Fruit fly (Drosophila melanogaster): Measurements from ENCODE around the gene nyo.

The nyo gene

DNA sequence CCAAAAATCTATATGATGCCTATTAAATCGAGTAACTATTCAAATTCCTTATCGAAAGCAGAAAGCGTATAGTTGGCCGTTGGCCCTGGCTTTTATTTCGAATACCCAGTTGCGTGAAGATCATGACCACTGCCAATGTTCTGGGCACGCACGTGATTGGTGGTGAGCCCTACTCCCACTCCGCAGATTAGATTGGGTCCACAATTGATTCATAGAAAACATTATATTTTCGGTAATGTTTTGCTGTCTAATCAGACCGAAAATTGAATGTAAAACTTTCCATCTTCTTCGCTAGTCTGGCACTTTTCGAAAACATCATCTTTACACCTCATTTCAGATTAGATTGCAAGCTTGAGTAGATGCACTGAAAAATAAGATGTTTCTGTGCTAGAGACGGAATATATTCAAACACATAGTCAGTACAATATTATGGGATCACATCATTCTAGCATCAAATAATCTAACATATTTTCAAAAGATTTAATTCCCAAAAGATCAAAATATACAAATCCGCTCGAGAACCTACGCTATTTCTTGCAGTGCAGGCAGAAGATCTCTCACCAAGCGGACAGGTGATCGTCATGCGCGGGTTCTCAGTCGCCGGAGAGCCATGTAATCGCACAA, 49.5 kb downstream of the nyo start, which contains the start of gene CG1774 (continued):
- TF ChIP-seq CoRest (tag; optimal IDR thresholded peaks at IDR 0.05) (peak; percentile 79), inv (GFP tag; IDR thresholded peaks at IDR 0.05; ENCODE audit: partially characterized antibody) (no peak), CG17568 (GFP tag; optimal IDR thresholded peaks at IDR 0.05) (peak; percentile 59), Dp (GFP tag; optimal IDR thresholded peaks at IDR 0.05) (no peak), lmd (GFP tag; IDR thresholded peaks at IDR 0.05) (peak; percentile 81), CG8944 (GFP tag; optimal IDR thresholded peaks at IDR 0.05) (peak; percentile 65), tin (GFP tag; optimal IDR thresholded peaks at IDR 0.05) (peak; percentile 65), Jarid2 (GFP tag; optimal IDR thresholded peaks at IDR 0.05) (peak; percentile 28), kah (GFP tag; optimal IDR thresholded peaks at IDR 0.05) (no peak), unc-4 (GFP tag; IDR thresholded peaks at IDR 0.05; ENCODE audit: partially characterized antibody) (no peak), ap (GFP tag; IDR thresholded peaks at IDR 0.05) (peak; percentile 57), Meics (GFP tag; optimal IDR thresholded peaks at IDR 0.05) (peak; percentile 88), ttk (GFP tag; IDR thresholded peaks at IDR 0.05) (peak; percentile 36; the same call in 1 of the 2 replicates), CG2116 (GFP tag; optimal IDR thresholded peaks at IDR 0.05) (peak; percentile 18), CG3838 (GFP tag; optimal IDR thresholded peaks at IDR 0.05) (peak; percentile 31), crp (GFP tag; optimal IDR thresholded peaks at IDR 0.05) (peak in 1 of 2 experiments; percentile 23), CG14050 (GFP tag; IDR thresholded peaks at IDR 0.05) (peak; percentile 45; the same call in 2 of the 3 replicates), stc (GFP tag; IDR thresholded peaks at IDR 0.05) (peak; percentile 71), tio (GFP tag; optimal IDR thresholded peaks at IDR 0.05) (no peak), CG14860 (GFP tag; IDR thresholded peaks at IDR 0.05; ENCODE audit: partially characterized antibody) (no peak), Rfx (GFP tag; IDR thresholded peaks at IDR 0.05) (peak; percentile 89), sima (GFP tag; optimal IDR thresholded peaks at IDR 0.05) (peak; percentile 8), Dek (tag; optimal IDR thresholded peaks at IDR 0.05) (peak; percentile 74), Oaz (GFP tag; IDR thresholded peaks at IDR 0.05) (peak; percentile 27; the same call in 1 of the 2 replicates), seq (GFP tag; IDR thresholded peaks at IDR 0.05) (peak; percentile 67), Opbp (GFP tag; IDR thresholded peaks at IDR 0.05; ENCODE audit: partially characterized antibody) (no peak), CG17829 (tag; optimal IDR thresholded peaks at IDR 0.05) (peak; percentile 68), Nf-YB (GFP tag; optimal IDR thresholded peaks at IDR 0.05) (peak; percentile 31), CG32772 (GFP tag; IDR thresholded peaks at IDR 0.05) (peak; percentile 71; the same call in 1 of the 2 replicates), Atf3 (GFP tag; optimal IDR thresholded peaks at IDR 0.05) (no peak), CG4730 (GFP tag; IDR thresholded peaks at IDR 0.05) (peak; percentile 46; the same call in 1 of the 2 replicates), CG14965 (GFP tag; optimal IDR thresholded peaks at IDR 0.05; ENCODE audit: borderline replicate concordance) (peak; percentile 10), CG12155 (GFP tag; optimal IDR thresholded peaks at IDR 0.05) (peak; percentile 83), danr (GFP tag; IDR thresholded peaks at IDR 0.05) (no peak; the same call in 1 of the 2 replicates), HLH54F (GFP tag; optimal IDR thresholded peaks at IDR 0.05) (peak; percentile 85), exex (tag; optimal IDR thresholded peaks at IDR 0.05) (peak; percentile 86), CG32532 (GFP tag; IDR thresholded peaks at IDR 0.05) (peak; percentile 90), CG18262 (tag; optimal IDR thresholded peaks at IDR 0.05) (peak; percentile 66), CG8924 (tag; optimal IDR thresholded peaks at IDR 0.05) (peak; percentile 75), jing (GFP tag; optimal IDR thresholded peaks at IDR 0.05) (no peak), CG3847 (GFP tag; IDR thresholded peaks at IDR 0.05) (peak; percentile 69), CG6765 (GFP tag; optimal IDR thresholded peaks at IDR 0.05) (peak; percentile 76), Sin3A (optimal IDR thresholded peaks at IDR 0.05) (no peak), Elba2 (GFP tag; optimal IDR thresholded peaks at IDR 0.05) (no peak), Tbp (GFP tag; optimal IDR thresholded peaks at IDR 0.05) (no peak), Hr78 (GFP tag; optimal IDR thresholded peaks at IDR 0.05) (no peak), Doc3 (GFP tag; IDR thresholded peaks at IDR 0.05; ENCODE audit: partially characterized antibody) (no peak), CG6813 (GFP tag; optimal IDR thresholded peaks at IDR 0.05) (peak; percentile 76), CG2678 (tag; optimal IDR thresholded peaks at IDR 0.05) (peak; percentile 91)

All from whole organism, embryonic.